Worm (Caenorhabditis elegans): ENCODE results near the gene Y69A2AR.47.
A peak's percentile ranks its signal among the peaks of the same experiment; 100 is the strongest.

The Y69A2AR.47 gene

DNA sequence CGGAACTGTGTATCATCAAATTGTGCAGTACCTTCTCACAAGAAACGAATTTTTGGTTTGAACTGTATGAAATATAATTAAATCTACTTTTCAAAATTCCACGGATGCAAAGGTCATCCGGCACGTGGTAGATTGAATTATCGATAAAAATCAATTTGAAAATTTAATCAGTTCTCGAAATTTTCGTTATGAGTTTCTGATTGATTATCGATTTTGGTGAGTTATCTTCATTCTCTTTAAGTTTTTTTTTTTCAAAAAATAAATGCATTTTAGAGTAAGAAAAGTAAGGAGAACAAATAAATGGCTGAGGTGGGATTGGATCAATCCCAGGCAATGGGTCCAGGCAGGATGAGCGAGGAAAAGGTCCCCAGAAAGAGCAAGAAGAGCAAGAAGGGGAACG lies at the start of gene Y69A2AR.47:
Y69A2AR.47 (plus strand) TSS at position 301 of the 400 bp plus-strand sequence.
- TF ChIP-seq C16A3.4 (tag; optimal IDR thresholded peaks at IDR 0.05), result no peak
- no peak for TF ChIP-seq alr-1 (tag; optimal IDR thresholded peaks at IDR 0.05; ENCODE audit: borderline replicate concordance)
- TF ChIP-seq mef-2 (tag; optimal IDR thresholded peaks at IDR 0.05), result no peak
- no peak for TF ChIP-seq blmp-1 (tag; optimal IDR thresholded peaks at IDR 0.05)
- TF ChIP-seq hlh-4 (tag; optimal IDR thresholded peaks at IDR 0.05), result no peak
- TF ChIP-seq sptf-1 (tag; optimal IDR thresholded peaks at IDR 0.05), result no peak
- no peak for TF ChIP-seq irx-1 (tag; optimal IDR thresholded peaks at IDR 0.05)
- no peak for TF ChIP-seq nhr-76 (tag; optimal IDR thresholded peaks at IDR 0.05)
- no peak for TF ChIP-seq unc-98 (GFP tag; IDR thresholded peaks at IDR 0.05)
- TF ChIP-seq nhr-47 (tag; optimal IDR thresholded peaks at IDR 0.05), result no peak
- TF ChIP-seq fos-1 (tag; optimal IDR thresholded peaks at IDR 0.05), result no peak
- TF ChIP-seq nhr-12 (tag; optimal IDR thresholded peaks at IDR 0.05), result no peak
- no peak for TF ChIP-seq mep-1 (tag; optimal IDR thresholded peaks at IDR 0.05)
- no peak for TF ChIP-seq mab-9 (GFP tag; IDR thresholded peaks at IDR 0.05)
- TF ChIP-seq tlp-1 (tag; optimal IDR thresholded peaks at IDR 0.05), result no peak
- TF ChIP-seq ceh-82 (tag; optimal IDR thresholded peaks at IDR 0.05), result no peak
- no peak for TF ChIP-seq nhr-71 (tag; optimal IDR thresholded peaks at IDR 0.05)
- no peak for TF ChIP-seq lin-35 (GFP tag; optimal IDR thresholded peaks at IDR 0.05)

ce11 chrIV:2548766-2549165 lies 48.8 kb upstream of the Y69A2AR.47 start:
- TF ChIP-seq egl-13 (tag; optimal IDR thresholded peaks at IDR 0.05), result no peak

DNA sequence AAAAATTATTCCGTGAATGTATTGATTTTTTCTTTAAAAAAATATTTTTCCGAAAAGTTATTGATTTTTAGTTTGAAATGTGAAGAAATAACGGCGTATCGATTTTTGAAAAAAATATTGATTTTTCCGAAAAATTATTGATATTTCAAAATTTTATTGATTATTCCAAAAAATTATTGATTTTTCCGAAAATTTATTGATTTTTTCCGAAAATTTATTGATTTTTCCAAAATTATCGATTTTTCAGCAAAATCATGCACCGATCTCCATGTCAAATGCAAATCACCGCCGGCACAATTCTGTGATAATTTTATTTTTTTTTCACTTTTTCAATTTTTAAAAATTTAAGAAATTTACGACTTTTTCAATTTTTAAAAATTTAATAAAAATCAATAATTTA lies 48.0 kb upstream of the Y69A2AR.47 start:
- TF ChIP-seq tbx-2 (tag; optimal IDR thresholded peaks at IDR 0.05) (no peak), fos-1 (tag; optimal IDR thresholded peaks at IDR 0.05) (no peak), mef-2 (tag; optimal IDR thresholded peaks at IDR 0.05) (no peak), nhr-76 (tag; optimal IDR thresholded peaks at IDR 0.05) (no peak), nhr-84 (tag; optimal IDR thresholded peaks at IDR 0.05) (no peak), elt-3 (tag; optimal IDR thresholded peaks at IDR 0.05) (no peak), egl-27 (tag; optimal IDR thresholded peaks at IDR 0.05) (no peak), ceh-90 (tag; optimal IDR thresholded peaks at IDR 0.05) (no peak), ztf-4 (tag; optimal IDR thresholded peaks at IDR 0.05) (no peak), lsy-2 (tag; optimal IDR thresholded peaks at IDR 0.05) (no peak), F16B12.6 (tag; optimal IDR thresholded peaks at IDR 0.05) (no peak), Y116A8C.19 (tag; optimal IDR thresholded peaks at IDR 0.05; ENCODE audit: borderline replicate concordance) (no peak), elt-2 (tag; optimal IDR thresholded peaks at IDR 0.05) (no peak), lin-35 (GFP tag; optimal IDR thresholded peaks at IDR 0.05) (no peak)

ce11 chrIV:2551418-2551817 lies 46.1 kb upstream of the Y69A2AR.47 start, which contains the start of gene Y69A2AR.23:
Y69A2AR.23 (minus strand) TSS chrIV:2551684.
- TF ChIP-seq fkh-8 (tag; optimal IDR thresholded peaks at IDR 0.05) (no peak), pqm-1 (tag; optimal IDR thresholded peaks at IDR 0.05) (no peak), irx-1 (tag; optimal IDR thresholded peaks at IDR 0.05) (no peak), vab-15 (tag; optimal IDR thresholded peaks at IDR 0.05) (no peak), ztf-4 (tag; optimal IDR thresholded peaks at IDR 0.05) (no peak)

DNA sequence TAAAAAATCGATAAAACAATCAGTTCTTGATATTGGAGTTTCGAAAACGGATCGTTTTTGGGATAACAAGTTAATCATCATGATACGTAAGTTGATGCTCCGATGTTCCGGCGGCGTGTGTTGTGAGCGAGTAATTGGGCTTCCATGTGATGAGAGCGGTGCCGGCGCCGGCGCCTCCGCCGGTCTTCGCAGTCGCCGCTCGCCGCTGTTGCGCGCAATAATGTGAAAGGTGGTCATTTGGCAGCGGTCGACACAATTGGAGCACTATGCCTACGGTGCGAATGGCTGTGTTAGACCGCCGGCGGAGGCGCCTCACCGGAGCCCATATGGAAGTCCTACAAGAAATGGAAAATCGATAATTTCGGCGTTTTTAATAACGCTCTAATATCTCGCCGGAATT lies 45.7 kb upstream of the Y69A2AR.47 start:
- no peak for TF ChIP-seq tbx-2 (tag; optimal IDR thresholded peaks at IDR 0.05)
- TF ChIP-seq efl-1 (optimal IDR thresholded peaks at IDR 0.05), result no peak
- peak in 1 of 2 experiments; percentile 24 for TF ChIP-seq efl-1 (GFP tag; optimal IDR thresholded peaks at IDR 0.05 in 1 of 2)
- no peak for TF ChIP-seq blmp-1 (tag; optimal IDR thresholded peaks at IDR 0.05)
- TF ChIP-seq aha-1 (tag; optimal IDR thresholded peaks at IDR 0.05), result no peak

ce11 chrIV:2552276-2552675 lies 45.2 kb upstream of the Y69A2AR.47 start:
- TF ChIP-seq blmp-1 (tag; optimal IDR thresholded peaks at IDR 0.05) (no peak), sup-37 (GFP tag; optimal IDR thresholded peaks at IDR 0.05) (no peak), Y116A8C.19 (tag; optimal IDR thresholded peaks at IDR 0.05; ENCODE audit: borderline replicate concordance) (no peak), mef-2 (tag; optimal IDR thresholded peaks at IDR 0.05) (no peak), lir-3 (tag; optimal IDR thresholded peaks at IDR 0.05; ENCODE audit: poor library complexity) (no peak), ceh-90 (tag; optimal IDR thresholded peaks at IDR 0.05) (no peak), ets-5 (GFP tag; IDR thresholded peaks at IDR 0.05) (no peak), mep-1 (tag; optimal IDR thresholded peaks at IDR 0.05) (no peak), nhr-77 (tag; optimal IDR thresholded peaks at IDR 0.05) (no peak), elt-2 (tag; optimal IDR thresholded peaks at IDR 0.05) (no peak)

Data from whole organism, L1 larva.